Worm (Caenorhabditis elegans) whole organism, young adult: ENCODE results near the gene sma-4.
A peak's percentile ranks its signal among the peaks of the same experiment; 100 is the strongest.

Experiments
- B0019.2 ChIP-seq: fragments of 200-800 bp; sonication (Bioruptor generic); conservative IDR thresholded peaks from 2 replicates; pipeline ENCODE4 v1.3.6; 2022; ENCODE audit warnings: missing genetic modification reagents, missing genetic modification characterization, missing compliant biosample characterization
- B0261.1 ChIP-seq: sonication (generic microtip); optimal IDR thresholded peaks from 2 replicates; lab custom pipeline; 2016; ENCODE audit warnings: mild to moderate bottlenecking, missing genetic modification characterization, moderate library complexity, missing compliant biosample characterization
- D2030.7 ChIP-seq: fragments of 200-800 bp; sonication (Bioruptor generic); IDR thresholded peaks from 2 replicates; pipeline ENCODE4 v1.3.6; 2022; ENCODE audit warnings: missing genetic modification reagents, missing genetic modification characterization, missing compliant biosample characterization
- F37B4.10 ChIP-seq: fragments of 200-800 bp; sonication (Bioruptor generic); IDR thresholded peaks from 2 replicates; pipeline ENCODE4 v1.3.6; 2022; ENCODE audit warnings: missing genetic modification characterization, missing compliant biosample characterization
- K11D2.4 ChIP-seq: fragments of 200-800 bp; sonication (Bioruptor generic); IDR thresholded peaks from 2 replicates; pipeline ENCODE4 v1.3.6; 2022; ENCODE audit warnings: missing genetic modification reagents, missing genetic modification characterization, missing compliant biosample characterization
- Y53G8AR.9 ChIP-seq: fragments of 200-800 bp; sonication (Bioruptor generic); conservative IDR thresholded peaks from 2 replicates; pipeline ENCODE4 v1.3.6; 2022; ENCODE audit warnings: missing genetic modification reagents, missing genetic modification characterization, missing compliant biosample characterization
- Y56A3A.18 ChIP-seq: fragments of 200-800 bp; sonication (Bioruptor generic); IDR thresholded peaks from 2 replicates; pipeline ENCODE4 v1.3.6; 2022; ENCODE audit warnings: missing genetic modification reagents, missing genetic modification characterization, missing compliant biosample characterization
- Y95B8A.8 ChIP-seq: fragments of 200-800 bp; sonication (Bioruptor generic); IDR thresholded peaks from 2 replicates; pipeline ENCODE4 v1.3.6; 2022; ENCODE audit warnings: missing genetic modification reagents, missing genetic modification characterization, missing compliant biosample characterization
- ZK185.1 ChIP-seq: sonication (generic microtip); optimal IDR thresholded peaks from 2 replicates; lab custom pipeline; 2016; ENCODE audit warnings: mild to moderate bottlenecking, missing genetic modification characterization, missing compliant biosample characterization; ENCODE audit not compliant: poor library complexity, severe bottlenecking
- attf-5 ChIP-seq: fragments of 200-800 bp; sonication (Bioruptor generic); optimal IDR thresholded peaks from 2 replicates; lab custom pipeline; 2018; ENCODE audit warnings: mild to moderate bottlenecking, missing genetic modification characterization, missing compliant biosample characterization
- cebp-1 ChIP-seq, 2 experiments: fragments of 200-800 bp in 1 of 2; sonication (Bioruptor generic) in 1 of 2; sonication (generic microtip) in 1 of 2; IDR thresholded peaks in 1 of 2; optimal IDR thresholded peaks in 1 of 2; 2 replicates each; pipeline versions ENCODE4 v1.3.6 to Lab custom; 2017 to 2022; ENCODE audit warnings: missing compliant biosample characterization in 2 of 2, missing genetic modification characterization in 2 of 2, mild to moderate bottlenecking in 1 of 2, missing genetic modification reagents in 1 of 2, moderate library complexity in 1 of 2
- chd-7 ChIP-seq: sonication (generic microtip); optimal IDR thresholded peaks from 2 replicates; lab custom pipeline; 2016; ENCODE audit warnings: mild to moderate bottlenecking, missing genetic modification characterization, moderate library complexity, missing compliant biosample characterization
- efl-1 ChIP-seq: fragments of 150-350 bp; optimal IDR thresholded peaks from 2 replicates; lab custom pipeline; 2014; ENCODE audit warnings: missing biosample characterization, missing genetic modification reagents, missing genetic modification characterization
- egrh-3 ChIP-seq: fragments of 200-800 bp; sonication (Bioruptor generic); IDR thresholded peaks from 2 replicates; pipeline ENCODE4 v1.3.6; 2022; ENCODE audit warnings: missing genetic modification reagents, missing genetic modification characterization, missing compliant biosample characterization
- gei-17 ChIP-seq: fragments of 200-800 bp; sonication (Bioruptor generic); optimal IDR thresholded peaks from 2 replicates; lab custom pipeline; 2018; ENCODE audit warnings: mild to moderate bottlenecking, missing genetic modification characterization, missing compliant biosample characterization
- hmg-1.2 ChIP-seq: fragments of 200-800 bp; sonication (Bioruptor generic); IDR thresholded peaks from 2 replicates; pipeline ENCODE4 v1.3.6; 2022; ENCODE audit warnings: missing genetic modification reagents, missing genetic modification characterization, missing compliant biosample characterization
- hsf-1 ChIP-seq: fragments of 200-800 bp; sonication (Bioruptor generic); IDR thresholded peaks from 2 replicates; pipeline ENCODE4 v1.3.6; 2022; ENCODE audit warnings: missing genetic modification reagents, missing genetic modification characterization, missing compliant biosample characterization
- let-607 ChIP-seq, 2 experiments: fragments of 200-800 bp in 1 of 2; sonication (Bioruptor generic) in 1 of 2; sonication (generic microtip) in 1 of 2; optimal IDR thresholded peaks; 2 replicates each; lab custom pipeline; 2016 to 2018; ENCODE audit warnings: mild to moderate bottlenecking in 2 of 2, missing compliant biosample characterization in 2 of 2, missing genetic modification characterization in 2 of 2, moderate library complexity in 2 of 2, missing genotype in 1 of 2
- lin-40 ChIP-seq: sonication (generic microtip); optimal IDR thresholded peaks from 2 replicates; lab custom pipeline; 2016; ENCODE audit warnings: missing genetic modification characterization, mild to moderate bottlenecking, missing compliant biosample characterization, missing genotype, missing genetic modification reagents
- mes-4 ChIP-seq: sonication (generic microtip); optimal IDR thresholded peaks from 2 replicates; lab custom pipeline; 2016; ENCODE audit warnings: missing genotype, missing genetic modification characterization, missing compliant biosample characterization
- nfyb-1 ChIP-seq: fragments of 200-800 bp; sonication (Bioruptor generic); IDR thresholded peaks from 2 replicates; pipeline ENCODE4 v1.3.6; 2022; ENCODE audit warnings: missing genetic modification reagents, missing genetic modification characterization, missing compliant biosample characterization
- nhr-80 ChIP-seq: sonication (generic microtip); optimal IDR thresholded peaks from 2 replicates; lab custom pipeline; 2016; ENCODE audit warnings: missing genetic modification characterization, missing compliant biosample characterization
- pha-4 ChIP-seq: fragments of 150-350 bp; sonication (generic microtip); optimal IDR thresholded peaks from 2 replicates; lab custom pipeline; 2014; ENCODE audit warnings: missing biosample characterization, missing genetic modification reagents, missing genetic modification characterization
- rec-8 ChIP-seq, 2 experiments: sonication (generic microtip); optimal IDR thresholded peaks; 2 replicates each; lab custom pipeline; 2016; ENCODE audit warnings: mild to moderate bottlenecking in 2 of 2, missing genetic modification characterization in 2 of 2, missing genetic modification reagents in 2 of 2, missing genotype in 2 of 2, missing biosample characterization in 1 of 2, missing compliant biosample characterization in 1 of 2, moderate library complexity in 1 of 2
- rpc-1 ChIP-seq, 2 experiments: fragments of 150-350 bp in 1 of 2; sonication (generic microtip) in 1 of 2; optimal IDR thresholded peaks; 2 replicates each; lab custom pipeline; 2014 to 2018; ENCODE audit warnings: missing biosample characterization in 1 of 2, missing genetic modification characterization in 1 of 2, missing genetic modification reagents in 1 of 2, missing genotype in 1 of 2
- sdz-38 ChIP-seq: sonication (generic microtip); optimal IDR thresholded peaks from 2 replicates; lab custom pipeline; 2016; ENCODE audit warnings: missing genotype, missing genetic modification characterization, missing compliant biosample characterization
- snpc-3.4 ChIP-seq: sonication (generic microtip); optimal IDR thresholded peaks from 2 replicates; lab custom pipeline; 2017; ENCODE audit warnings: missing genetic modification characterization, mild to moderate bottlenecking, missing compliant biosample characterization, antibody characterized with exemption, moderate library complexity, missing genotype, missing genetic modification reagents
- tbp1 ChIP-seq: fragments of 200-800 bp; sonication (Bioruptor generic); optimal IDR thresholded peaks from 2 replicates; lab custom pipeline; 2018; ENCODE audit warnings: mild to moderate bottlenecking, missing genetic modification characterization, missing compliant biosample characterization
- tbx-9 ChIP-seq: sonication (generic microtip); optimal IDR thresholded peaks from 2 replicates; lab custom pipeline; 2016; ENCODE audit warnings: borderline replicate concordance, missing genetic modification characterization, inconsistent platforms, missing compliant biosample characterization
- tlf-1 ChIP-seq: fragments of 200-800 bp; sonication (Bioruptor generic); optimal IDR thresholded peaks from 2 replicates; lab custom pipeline; 2018; ENCODE audit warnings: mild to moderate bottlenecking, missing genetic modification characterization, missing compliant biosample characterization
- unc-62 ChIP-seq: fragments of 150-350 bp; optimal IDR thresholded peaks from 2 replicates; lab custom pipeline; 2014; ENCODE audit warnings: missing biosample characterization, missing genetic modification reagents, missing genetic modification characterization
- ztf-22 ChIP-seq: fragments of 200-800 bp; sonication (Bioruptor generic); optimal IDR thresholded peaks from 2 replicates; lab custom pipeline; 2018; ENCODE audit warnings: mild to moderate bottlenecking, missing genetic modification characterization, moderate library complexity, missing compliant biosample characterization
- ztf-25 ChIP-seq: fragments of 200-800 bp; sonication (Bioruptor generic); IDR thresholded peaks from 2 replicates; pipeline ENCODE4 v1.3.6; 2022; ENCODE audit warnings: missing genetic modification reagents, missing genetic modification characterization, missing compliant biosample characterization

The sma-4 gene

ce11 chrIII:5810012-5810411 lies 6.0 kb upstream of the sma-4 start:
- TF ChIP-seq nhr-80 (tag; lab: Kevin White, UChicago) (peak; percentile 53), cebp-1 (GFP tag; IDR thresholded peaks at IDR 0.05; lab: Robert Waterston, UW) (no peak), cebp-1 (tag; optimal IDR thresholded peaks at IDR 0.05; lab: Kevin White, UChicago) (peak; percentile 64), hmg-1.2 (GFP tag; lab: Robert Waterston, UW) (peak; percentile 32; the same call in 1 of the 2 replicates), tbx-9 (no peak), mes-4 (no peak), attf-5 (GFP tag; lab: Kevin White, UChicago) (peak; percentile 29)

ce11 chrIII:5811957-5812356 lies 4.1 kb upstream of the sma-4 start:
- TF ChIP-seq tlf-1 (GFP tag; lab: Kevin White, UChicago): no peak
- TF ChIP-seq cebp-1 (GFP tag; IDR thresholded peaks at IDR 0.05; lab: Robert Waterston, UW): no peak
- TF ChIP-seq cebp-1 (tag; optimal IDR thresholded peaks at IDR 0.05; lab: Kevin White, UChicago): peak; percentile 53

- no peak for TF ChIP-seq sdz-38 (tag; lab: Kevin White, UChicago)
- no peak for TF ChIP-seq hmg-1.2 (GFP tag; lab: Robert Waterston, UW)
- TF ChIP-seq tbp1 (GFP tag; lab: Kevin White, UChicago): no peak
- no peak for TF ChIP-seq snpc-3.4 (tag; lab: Kevin White, UChicago)
- TF ChIP-seq K11D2.4 (GFP tag; lab: Robert Waterston, UW): no peak
- no peak for TF ChIP-seq cebp-1 (GFP tag; IDR thresholded peaks at IDR 0.05; lab: Robert Waterston, UW)
- peak; percentile 18 for TF ChIP-seq cebp-1 (tag; optimal IDR thresholded peaks at IDR 0.05; lab: Kevin White, UChicago)
- no peak for TF ChIP-seq D2030.7 (GFP tag; lab: Robert Waterston, UW)
- TF ChIP-seq ztf-22 (GFP tag; lab: Kevin White, UChicago): no peak
- TF ChIP-seq nhr-80 (tag; lab: Kevin White, UChicago): peak; percentile 48
- TF ChIP-seq efl-1: no peak
- no peak for TF ChIP-seq Y95B8A.8 (GFP tag; lab: Robert Waterston, UW)
- no peak for TF ChIP-seq tlf-1 (GFP tag; lab: Kevin White, UChicago)
- no peak for TF ChIP-seq gei-17 (GFP tag; lab: Kevin White, UChicago)
- TF ChIP-seq, all 124 proteins: peak for 2
Measured at ce11 chrIII:5812672-5813071, 3.4 kb upstream of the sma-4 start.

ce11 chrIII:5813501-5813900 lies 2.5 kb upstream of the sma-4 start:
- TF ChIP-seq tbp1 (GFP tag; lab: Kevin White, UChicago): peak; percentile 19
- no peak for TF ChIP-seq B0261.1 (tag; lab: Kevin White, UChicago)
- TF ChIP-seq rec-8 (tag; optimal IDR thresholded peaks at IDR 0.05; lab: Kevin White, UChicago): no peak
- no peak for TF ChIP-seq rpc-1 (optimal IDR thresholded peaks at IDR 0.05; lab: Kevin White, UChicago)
- no peak for TF ChIP-seq rpc-1 (tag; optimal IDR thresholded peaks at IDR 0.05; lab: Kevin White, UChicago)
- peak in 1 of 2 experiments; percentile 21 for TF ChIP-seq let-607 (tag; optimal IDR thresholded peaks at IDR 0.05; lab: Kevin White, UChicago)
- peak; percentile 6 for TF ChIP-seq unc-62 (GFP tag; lab: Kevin White, UChicago)
- peak; percentile 55 for TF ChIP-seq nhr-80 (tag; lab: Kevin White, UChicago)
- no peak for TF ChIP-seq B0019.2

- TF ChIP-seq unc-62 (GFP tag; lab: Kevin White, UChicago) (no peak), ZK185.1 (tag; lab: Kevin White, UChicago) (no peak), Y53G8AR.9 (GFP tag; lab: Robert Waterston, UW) (no peak), ztf-25 (no peak), F37B4.10 (GFP tag; lab: Robert Waterston, UW) (no peak), egrh-3 (GFP tag; lab: Robert Waterston, UW) (peak; percentile 47; the same call in 1 of the 2 replicates), nfyb-1 (no peak), hmg-1.2 (GFP tag; lab: Robert Waterston, UW) (0 out of 2 replicates have a peak, but pooled peaks have one; percentile 17), pha-4 (tag; lab: Kevin White, UChicago) (no peak), cebp-1 (GFP tag; IDR thresholded peaks at IDR 0.05; lab: Robert Waterston, UW) (no peak), cebp-1 (tag; optimal IDR thresholded peaks at IDR 0.05; lab: Kevin White, UChicago) (peak; percentile 34), chd-7 (no peak), tlf-1 (GFP tag; lab: Kevin White, UChicago) (no peak), let-607 (tag; optimal IDR thresholded peaks at IDR 0.05; lab: Kevin White, UChicago) (no peak), Y56A3A.18 (GFP tag; lab: Robert Waterston, UW) (no peak), mes-4 (no peak), hsf-1 (no peak), lin-40 (tag; lab: Kevin White, UChicago) (no peak)
Measured at ce11 chrIII:5814098-5814497, 1.9 kb upstream of the sma-4 start.
